Worm (Caenorhabditis elegans): ENCODE measurements around the gene srx-47.

srx-47 gene

DNA sequence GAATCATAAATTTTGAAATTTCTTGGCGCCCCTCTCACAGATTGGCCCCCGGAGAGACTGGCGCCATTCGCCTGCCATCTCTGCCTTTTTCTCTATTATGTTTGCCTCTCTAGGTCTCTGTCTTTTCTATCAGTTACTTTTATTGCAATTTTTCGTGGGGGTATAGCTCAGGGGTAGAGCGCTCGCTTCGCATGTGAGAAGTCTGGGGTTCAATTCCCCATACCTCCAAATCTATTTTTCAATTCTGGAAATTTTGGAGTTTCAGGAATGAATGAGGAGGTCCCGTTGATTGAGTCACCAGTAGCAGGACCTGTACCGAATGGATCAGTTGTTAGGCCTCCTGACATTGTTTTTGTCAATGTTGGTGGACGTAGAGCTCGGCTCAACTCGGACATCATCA is 31.7 kb upstream of the srx-47 start, which contains the start of gene kvs-3 (continued):
- peak; percentile 90 for TF ChIP-seq him-1 (tag; optimal IDR thresholded peaks at IDR 0.05)
- no peak for TF ChIP-seq F57C9.4 (tag; optimal IDR thresholded peaks at IDR 0.05)
- TF ChIP-seq K11D2.4 (GFP tag; IDR thresholded peaks at IDR 0.05) = peak; percentile 67
- TF ChIP-seq lin-40 (tag; optimal IDR thresholded peaks at IDR 0.05) = peak; percentile 65
- TF ChIP-seq Y53G8AR.9 (GFP tag; conservative IDR thresholded peaks at IDR 0.05) = peak; percentile 83
- TF ChIP-seq F49E8.2 (tag; optimal IDR thresholded peaks at IDR 0.05; ENCODE audit: insufficient read depth) = peak; percentile 61
- TF ChIP-seq madf-3 (GFP tag; IDR thresholded peaks at IDR 0.05) = peak; percentile 78
- peak; percentile 62; the same call in 1 of the 2 replicates for TF ChIP-seq pbrm-1 (GFP tag; IDR thresholded peaks at IDR 0.05)
- peak; percentile 63 for TF ChIP-seq ceh-100 (GFP tag; IDR thresholded peaks at IDR 0.05)
- no peak for TF ChIP-seq ztf-22 (GFP tag; optimal IDR thresholded peaks at IDR 0.05)
- peak; percentile 89 for TF ChIP-seq athp-1 (tag; optimal IDR thresholded peaks at IDR 0.05)
- TF ChIP-seq ztf-25 (GFP tag; IDR thresholded peaks at IDR 0.05) = peak; percentile 91
- TF ChIP-seq snpc-4 (GFP tag; optimal IDR thresholded peaks at IDR 0.05) = peak; percentile 70
- peak in 1 of 4 experiments; percentile 62 for TF ChIP-seq snpc-4 (tag; optimal IDR thresholded peaks at IDR 0.05)
- TF ChIP-seq chd-7 (tag; optimal IDR thresholded peaks at IDR 0.05) = peak; percentile 88
- peak; percentile 79 for TF ChIP-seq attf-5 (GFP tag; optimal IDR thresholded peaks at IDR 0.05)
- TF ChIP-seq B0035.1 (tag; optimal IDR thresholded peaks at IDR 0.05) = peak; percentile 41
- TF ChIP-seq lir-1 (GFP tag; conservative IDR thresholded peaks at IDR 0.05) = 0 out of 2 replicates have a peak, but pooled peaks have one; percentile 48
- TF ChIP-seq ztf-6 (GFP tag; IDR thresholded peaks at IDR 0.05) = peak; percentile 51; the same call in 1 of the 2 replicates
- peak; percentile 6 to 43 for TF ChIP-seq let-607 (tag; optimal IDR thresholded peaks at IDR 0.05)
- TF ChIP-seq ama-1 (optimal IDR thresholded peaks at IDR 0.05) = no peak
- peak; percentile 67 to 68 for TF ChIP-seq ama-1 (GFP tag; optimal IDR thresholded peaks at IDR 0.05)
- TF ChIP-seq nfya-1 (tag; optimal IDR thresholded peaks at IDR 0.05; ENCODE audit: borderline replicate concordance, insufficient read depth) = no peak
- TF ChIP-seq lin-26 (GFP tag; IDR thresholded peaks at IDR 0.05) = no peak; the same call in 1 of the 2 replicates
- TF ChIP-seq dox-1 (GFP tag; IDR thresholded peaks at IDR 0.05) = no peak; the same call in 1 of the 2 replicates
- 0 out of 2 replicates have a peak, but pooled peaks have one; percentile 76 for TF ChIP-seq cebp-2 (GFP tag; IDR thresholded peaks at IDR 0.05)
- TF ChIP-seq attf-6 (GFP tag; IDR thresholded peaks at IDR 0.05) = peak; percentile 1
- peak; percentile 92 for TF ChIP-seq sptf-2 (GFP tag; optimal IDR thresholded peaks at IDR 0.05)
- no peak for TF ChIP-seq nfya-2 (GFP tag; IDR thresholded peaks at IDR 0.05)
- TF ChIP-seq nhr-27 (tag; optimal IDR thresholded peaks at IDR 0.05) = peak; percentile 68
- TF ChIP-seq ekl-4 (GFP tag; IDR thresholded peaks at IDR 0.05) = peak; percentile 67; the same call in 1 of the 2 replicates
- no peak for TF ChIP-seq let-526 (GFP tag; IDR thresholded peaks at IDR 0.05)
- no peak for TF ChIP-seq zim-3 (tag; optimal IDR thresholded peaks at IDR 0.05)
- TF ChIP-seq akir-1 (GFP tag; optimal IDR thresholded peaks at IDR 0.05) = no peak
- 0 out of 2 replicates have a peak, but pooled peaks have one; percentile 70 for TF ChIP-seq sea-2 (GFP tag; IDR thresholded peaks at IDR 0.05)
- TF ChIP-seq egl-44 (GFP tag; IDR thresholded peaks at IDR 0.05) = peak; percentile 79; the same call in 1 of the 2 replicates
- peak; percentile 73 to 77 for TF ChIP-seq rec-8 (tag; optimal IDR thresholded peaks at IDR 0.05)
- 0 out of 2 replicates have a peak, but pooled peaks have one; percentile 8 for TF ChIP-seq Y95B8A.8 (GFP tag; IDR thresholded peaks at IDR 0.05)
- peak; percentile 82 for TF ChIP-seq T26A5.8 (tag; optimal IDR thresholded peaks at IDR 0.05)
- peak; percentile 62 for TF ChIP-seq F23B12.7 (tag; optimal IDR thresholded peaks at IDR 0.05; ENCODE audit: insufficient read depth)

Data from whole organism, young adult.